Worm (Caenorhabditis elegans): ENCODE measurements around the gene swsn-1.

Gene swsn-1

ce11 chrV:20203085-20203484, 46.2 kb downstream of the swsn-1 start, which contains the start of gene fbxa-113:
Gene fbxa-113, plus strand, starts transcription at chrV:20203385.
- TF ChIP-seq nhr-25 (tag; optimal IDR thresholded peaks at IDR 0.05) (no peak), ztf-4 (tag; optimal IDR thresholded peaks at IDR 0.05) (no peak), fkh-2 (tag; optimal IDR thresholded peaks at IDR 0.05) (no peak), jun-1 (tag; optimal IDR thresholded peaks at IDR 0.05) (no peak), elt-3 (tag; optimal IDR thresholded peaks at IDR 0.05) (no peak), ceh-16 (tag; optimal IDR thresholded peaks at IDR 0.05) (no peak), snpc-4 (tag; optimal IDR thresholded peaks at IDR 0.05) (no peak), sea-2 (GFP tag; optimal IDR thresholded peaks at IDR 0.05) (no peak), daf-12 (tag; optimal IDR thresholded peaks at IDR 0.05) (no peak), fos-1 (tag; optimal IDR thresholded peaks at IDR 0.05) (no peak), eor-1 (tag; optimal IDR thresholded peaks at IDR 0.05) (no peak), nhr-67 (tag; optimal IDR thresholded peaks at IDR 0.05) (no peak), skn-1 (tag; optimal IDR thresholded peaks at IDR 0.05) (no peak), nhr-12 (tag; optimal IDR thresholded peaks at IDR 0.05) (no peak), zag-1 (tag; optimal IDR thresholded peaks at IDR 0.05) (no peak), nhr-43 (tag; optimal IDR thresholded peaks at IDR 0.05; ENCODE audit: poor library complexity, severe bottlenecking) (no peak), hmg-11 (tag; optimal IDR thresholded peaks at IDR 0.05) (no peak)

- TF ChIP-seq elt-2 (tag; optimal IDR thresholded peaks at IDR 0.05) (no peak), lin-39 (tag; optimal IDR thresholded peaks at IDR 0.05) (no peak), lsy-12 (tag; optimal IDR thresholded peaks at IDR 0.05) (no peak), nhr-77 (tag; optimal IDR thresholded peaks at IDR 0.05) (no peak), nhr-25 (tag; optimal IDR thresholded peaks at IDR 0.05) (no peak), aly-2 (tag; optimal IDR thresholded peaks at IDR 0.05) (no peak), unc-39 (tag; optimal IDR thresholded peaks at IDR 0.05) (no peak)
Observed at ce11 chrV:20201316-20201715, 48.0 kb downstream of the swsn-1 start, which contains the start of gene fbxa-114. Gene fbxa-114, plus strand, starts transcription at chrV:20201616.

DNA sequence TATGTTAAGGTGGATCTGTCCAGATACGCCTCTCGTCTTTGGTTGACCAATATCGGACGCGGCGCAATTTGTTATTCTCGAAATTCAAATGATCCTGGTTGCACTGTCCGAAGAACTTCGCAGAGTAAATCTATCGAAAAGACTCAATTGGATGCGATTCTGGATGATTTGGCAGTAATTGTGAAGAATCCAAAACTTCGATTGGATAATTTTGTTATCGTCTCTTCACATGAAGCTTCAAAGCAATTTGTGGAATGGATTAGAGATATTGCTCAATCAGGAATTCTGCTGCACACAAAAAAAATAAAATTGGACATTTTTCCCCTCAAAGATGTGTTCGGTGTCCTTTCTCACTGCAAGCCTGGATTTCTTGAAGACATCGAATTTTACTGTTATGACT, 49.6 kb downstream of the swsn-1 start:
- TF ChIP-seq ceh-82 (tag; optimal IDR thresholded peaks at IDR 0.05) (no peak), nhr-237 (tag; optimal IDR thresholded peaks at IDR 0.05) (no peak), unc-39 (tag; optimal IDR thresholded peaks at IDR 0.05) (no peak), R02D3.7 (tag; optimal IDR thresholded peaks at IDR 0.05) (no peak), elt-3 (tag; optimal IDR thresholded peaks at IDR 0.05) (no peak), sea-2 (GFP tag; optimal IDR thresholded peaks at IDR 0.05) (no peak), nhr-67 (tag; optimal IDR thresholded peaks at IDR 0.05) (no peak), egl-27 (tag; optimal IDR thresholded peaks at IDR 0.05) (no peak), ceh-16 (tag; optimal IDR thresholded peaks at IDR 0.05) (no peak), nhr-12 (tag; optimal IDR thresholded peaks at IDR 0.05) (no peak), ceh-9 (tag; optimal IDR thresholded peaks at IDR 0.05) (no peak)

DNA sequence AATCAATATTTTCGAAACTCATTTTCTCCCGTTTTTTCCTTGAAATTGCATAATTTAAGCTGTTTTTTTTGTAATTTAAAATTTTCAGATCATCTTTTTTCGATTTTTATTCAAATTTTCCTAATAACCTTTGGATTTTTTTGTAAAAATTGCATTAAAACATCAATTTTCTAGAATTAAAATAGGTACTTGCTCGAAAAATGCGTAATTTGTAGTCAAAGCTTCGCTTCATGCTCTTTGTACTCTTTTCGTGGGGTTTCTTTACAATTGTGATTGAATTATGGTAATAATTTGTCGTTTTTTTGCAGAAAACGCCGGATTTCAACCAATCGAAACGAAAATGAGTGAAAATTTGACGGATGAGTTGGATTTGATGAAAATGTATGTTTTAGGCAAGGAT, 50.3 kb downstream of the swsn-1 start, which contains the start of gene fog-2:
fog-2 (plus strand) TSS at position 301 of the 400 bp plus-strand sequence.
- TF ChIP-seq ztf-11 (tag; optimal IDR thresholded peaks at IDR 0.05), result no peak
- TF ChIP-seq egl-5 (tag; optimal IDR thresholded peaks at IDR 0.05), result no peak
- no peak for TF ChIP-seq egl-27 (tag; optimal IDR thresholded peaks at IDR 0.05)
- no peak for TF ChIP-seq nhr-11 (tag; optimal IDR thresholded peaks at IDR 0.05)
- TF ChIP-seq daf-12 (tag; optimal IDR thresholded peaks at IDR 0.05), result no peak
- no peak for TF ChIP-seq jun-1 (tag; optimal IDR thresholded peaks at IDR 0.05)
- TF ChIP-seq fkh-10 (GFP tag; optimal IDR thresholded peaks at IDR 0.05), result no peak
- no peak for TF ChIP-seq unc-62 (GFP tag; optimal IDR thresholded peaks at IDR 0.05)
- no peak for TF ChIP-seq ztf-4 (tag; optimal IDR thresholded peaks at IDR 0.05)
- TF ChIP-seq ZK546.5 (tag; optimal IDR thresholded peaks at IDR 0.05), result no peak
- TF ChIP-seq eor-1 (tag; optimal IDR thresholded peaks at IDR 0.05), result no peak
- TF ChIP-seq ama-1 (optimal IDR thresholded peaks at IDR 0.05), result no peak
- TF ChIP-seq nhr-237 (tag; optimal IDR thresholded peaks at IDR 0.05), result no peak
- TF ChIP-seq pha-4 (tag; optimal IDR thresholded peaks at IDR 0.05), result no peak
- no peak for TF ChIP-seq tbx-2 (tag; optimal IDR thresholded peaks at IDR 0.05)

- no peak for TF ChIP-seq sea-2 (GFP tag; optimal IDR thresholded peaks at IDR 0.05)
- no peak for TF ChIP-seq nhr-11 (tag; optimal IDR thresholded peaks at IDR 0.05)
- TF ChIP-seq ztf-11 (tag; optimal IDR thresholded peaks at IDR 0.05), result no peak
- TF ChIP-seq nfya-1 (tag; optimal IDR thresholded peaks at IDR 0.05; ENCODE audit: insufficient read depth), result no peak
- no peak for TF ChIP-seq skn-1 (tag; optimal IDR thresholded peaks at IDR 0.05)
- TF ChIP-seq nhr-28 (tag; optimal IDR thresholded peaks at IDR 0.05), result no peak
- no peak for TF ChIP-seq jun-1 (tag; optimal IDR thresholded peaks at IDR 0.05)
- TF ChIP-seq hmg-11 (tag; optimal IDR thresholded peaks at IDR 0.05), result no peak
- no peak for TF ChIP-seq nhr-25 (tag; optimal IDR thresholded peaks at IDR 0.05)
- no peak for TF ChIP-seq nhr-77 (tag; optimal IDR thresholded peaks at IDR 0.05)
- no peak for TF ChIP-seq ceh-82 (tag; optimal IDR thresholded peaks at IDR 0.05)
- no peak for TF ChIP-seq eor-1 (tag; optimal IDR thresholded peaks at IDR 0.05)
- no peak for TF ChIP-seq lin-15B (tag; optimal IDR thresholded peaks at IDR 0.05)
- TF ChIP-seq unc-39 (tag; optimal IDR thresholded peaks at IDR 0.05), result no peak
- no peak for TF ChIP-seq elt-3 (tag; optimal IDR thresholded peaks at IDR 0.05)
- no peak for TF ChIP-seq daf-12 (tag; optimal IDR thresholded peaks at IDR 0.05)
- TF ChIP-seq zag-1 (tag; optimal IDR thresholded peaks at IDR 0.05), result no peak
- TF ChIP-seq fkh-2 (tag; optimal IDR thresholded peaks at IDR 0.05), result no peak
Observed at ce11 chrV:20196671-20197070, 52.6 kb downstream of the swsn-1 start, which contains the start of gene ftr-1. Gene ftr-1, plus strand, starts transcription at chrV:20196971.

Measured in whole organism, L3 larva.